Worm (Caenorhabditis elegans) whole organism, L1 larva: Measurements from ENCODE around the gene F27E5.7.

ENCODE experiments used
- C04F5.9 ChIP-seq: sonication (generic microtip); optimal IDR thresholded peaks from 2 replicates; lab custom pipeline; 2016; ENCODE audit warnings: missing genetic modification characterization, missing compliant biosample characterization
- C16A3.4 ChIP-seq: fragments of 150-350 bp; optimal IDR thresholded peaks from 2 replicates; lab custom pipeline; 2014; ENCODE audit warnings: missing biosample characterization, missing genetic modification characterization
- alr-1 ChIP-seq: fragments of 200-800 bp; sonication (Bioruptor generic); optimal IDR thresholded peaks from 2 replicates; lab custom pipeline; 2018; ENCODE audit warnings: borderline replicate concordance, mild to moderate bottlenecking, missing genetic modification characterization, missing compliant biosample characterization
- aly-2 ChIP-seq: fragments of 150-350 bp; optimal IDR thresholded peaks from 2 replicates; lab custom pipeline; 2014; ENCODE audit warnings: missing biosample characterization, missing genetic modification characterization
- blmp-1 ChIP-seq: fragments of 150-350 bp; optimal IDR thresholded peaks from 2 replicates; lab custom pipeline; 2014; ENCODE audit warnings: missing biosample characterization, missing genetic modification characterization
- ceh-82 ChIP-seq, 3 experiments: fragments of 150-350 bp in 1 of 3; sonication (generic microtip) in 2 of 3; optimal IDR thresholded peaks; 2 replicates each; lab custom pipeline; 2014 to 2017; ENCODE audit warnings: missing biosample characterization in 3 of 3, missing genetic modification characterization in 3 of 3
- ceh-90 ChIP-seq: sonication (generic microtip); optimal IDR thresholded peaks from 2 replicates; lab custom pipeline; 2016; ENCODE audit warnings: missing genetic modification characterization, missing compliant biosample characterization
- dpl-1 ChIP-seq, 3 experiments: fragments of 150-350 bp in 2 of 3; sonication (generic microtip) in 1 of 3; optimal IDR thresholded peaks; 2 replicates each; lab custom pipeline; 2014 to 2017; ENCODE audit warnings: missing biosample characterization in 3 of 3, missing genetic modification characterization in 3 of 3, missing genetic modification reagents in 3 of 3
- efl-1 ChIP-seq, 4 experiments: fragments of 150-350 bp; optimal IDR thresholded peaks in 3 of 4; peaks in 1 of 4; 1 replicate in 1 of 4; 2 replicates in 3 of 4; lab custom pipeline; 2014; ENCODE audit warnings: missing biosample characterization in 2 of 4, missing genetic modification characterization in 2 of 4, missing genetic modification reagents in 2 of 4
- egl-13 ChIP-seq: sonication (generic microtip); optimal IDR thresholded peaks from 2 replicates; lab custom pipeline; 2016; ENCODE audit warnings: missing genotype, missing genetic modification reagents, missing genetic modification characterization, missing compliant biosample characterization
- elt-3 ChIP-seq, 6 experiments: fragments of 150-350 bp in 1 of 6; sonication (generic microtip); optimal IDR thresholded peaks; 2 replicates each; lab custom pipeline; 2017 to 2018; ENCODE audit warnings: missing biosample characterization in 6 of 6, missing genetic modification characterization in 6 of 6, inconsistent platforms in 1 of 6
- grh-1 ChIP-seq: fragments of 200-800 bp; sonication (Bioruptor generic); IDR thresholded peaks from 2 replicates; pipeline ENCODE4 v1.3.6; 2022; ENCODE audit warnings: missing genetic modification reagents, missing genetic modification characterization, missing compliant biosample characterization
- hpl-2 ChIP-seq: fragments of 150-350 bp; optimal IDR thresholded peaks from 2 replicates; lab custom pipeline; 2014; ENCODE audit warnings: missing biosample characterization, missing genetic modification reagents, missing genetic modification characterization
- jun-1 ChIP-seq: fragments of 150-350 bp; optimal IDR thresholded peaks from 2 replicates; lab custom pipeline; 2014; ENCODE audit warnings: missing biosample characterization, missing genetic modification reagents, missing genetic modification characterization
- lin-14 ChIP-seq: fragments of 200-800 bp; sonication (Bioruptor generic); optimal IDR thresholded peaks from 2 replicates; lab custom pipeline; 2018; ENCODE audit warnings: mild to moderate bottlenecking, missing genetic modification characterization, moderate library complexity, missing compliant biosample characterization
- lin-15B ChIP-seq: fragments of 150-350 bp; sonication (generic microtip); optimal IDR thresholded peaks from 3 replicates; lab custom pipeline; 2014; ENCODE audit warnings: missing biosample characterization, missing genetic modification characterization
- lin-35 ChIP-seq, 2 experiments: fragments of 150-350 bp; optimal IDR thresholded peaks; 2 replicates each; lab custom pipeline; 2014; ENCODE audit warnings: missing biosample characterization in 2 of 2, missing genetic modification characterization in 2 of 2, missing genetic modification reagents in 2 of 2
- lir-3 ChIP-seq: sonication (generic microtip); optimal IDR thresholded peaks from 2 replicates; lab custom pipeline; 2016; ENCODE audit warnings: mild to moderate bottlenecking, missing genetic modification characterization, moderate library complexity, missing compliant biosample characterization; ENCODE audit not compliant: poor library complexity
- lsy-2 ChIP-seq, 2 experiments: fragments of 150-350 bp; optimal IDR thresholded peaks; 2 replicates each; lab custom pipeline; 2014; ENCODE audit warnings: missing biosample characterization in 2 of 2, missing genetic modification characterization in 2 of 2
- mdl-1 ChIP-seq, 2 experiments: fragments of 150-350 bp; optimal IDR thresholded peaks; 2 replicates each; lab custom pipeline; 2014 to 2017; ENCODE audit warnings: missing biosample characterization in 2 of 2, missing genetic modification characterization in 2 of 2, inconsistent platforms in 1 of 2
- nhr-11 ChIP-seq: fragments of 150-350 bp; optimal IDR thresholded peaks from 2 replicates; lab custom pipeline; 2014; ENCODE audit warnings: missing biosample characterization, missing genetic modification characterization
- nhr-12 ChIP-seq: sonication (generic microtip); optimal IDR thresholded peaks from 2 replicates; lab custom pipeline; 2017; ENCODE audit warnings: missing biosample characterization, missing genetic modification characterization
- nhr-237 ChIP-seq: fragments of 150-350 bp; optimal IDR thresholded peaks from 2 replicates; lab custom pipeline; 2014; ENCODE audit warnings: missing biosample characterization, missing genetic modification characterization
- nhr-28 ChIP-seq: fragments of 150-350 bp; optimal IDR thresholded peaks from 2 replicates; lab custom pipeline; 2014; ENCODE audit warnings: missing biosample characterization, missing genetic modification characterization
- nhr-47 ChIP-seq: sonication (generic microtip); optimal IDR thresholded peaks from 2 replicates; lab custom pipeline; 2016; ENCODE audit warnings: mild to moderate bottlenecking, missing genetic modification characterization, moderate library complexity, missing compliant biosample characterization
- nhr-76 ChIP-seq: sonication (generic microtip); optimal IDR thresholded peaks from 2 replicates; lab custom pipeline; 2017; ENCODE audit warnings: missing biosample characterization, missing genetic modification characterization
- nhr-77 ChIP-seq: fragments of 150-350 bp; optimal IDR thresholded peaks from 2 replicates; lab custom pipeline; 2014; ENCODE audit warnings: missing biosample characterization, missing genetic modification characterization
- pag-3 ChIP-seq: sonication (generic microtip); optimal IDR thresholded peaks from 2 replicates; lab custom pipeline; 2017; ENCODE audit warnings: missing genetic modification characterization, mild to moderate bottlenecking, missing compliant biosample characterization, antibody characterized with exemption, borderline replicate concordance; ENCODE audit not compliant: insufficient read depth
- rnt-1 ChIP-seq: sonication (generic microtip); optimal IDR thresholded peaks from 2 replicates; lab custom pipeline; 2016; ENCODE audit warnings: mild to moderate bottlenecking, missing genetic modification characterization, moderate library complexity, missing compliant biosample characterization
- skn-1 ChIP-seq: fragments of 150-350 bp; optimal IDR thresholded peaks from 2 replicates; lab custom pipeline; 2014; ENCODE audit warnings: missing biosample characterization, missing genetic modification characterization
- snpc-4 ChIP-seq: fragments of 150-350 bp; optimal IDR thresholded peaks from 2 replicates; lab custom pipeline; 2014; ENCODE audit warnings: missing biosample characterization, missing genetic modification characterization
- snu-23 ChIP-seq: sonication (generic microtip); optimal IDR thresholded peaks from 2 replicates; lab custom pipeline; 2016; ENCODE audit warnings: missing genetic modification characterization, missing compliant biosample characterization
- sup-37 ChIP-seq: fragments of 200-800 bp; sonication (Bioruptor generic); optimal IDR thresholded peaks from 2 replicates; lab custom pipeline; 2018; ENCODE audit warnings: mild to moderate bottlenecking, missing genetic modification characterization, missing compliant biosample characterization
- swsn-7 ChIP-seq: sonication (generic microtip); optimal IDR thresholded peaks from 2 replicates; lab custom pipeline; 2016; ENCODE audit warnings: missing genetic modification characterization, missing compliant biosample characterization
- unc-130 ChIP-seq: fragments of 150-350 bp; optimal IDR thresholded peaks from 2 replicates; lab custom pipeline; 2017; ENCODE audit warnings: missing biosample characterization, missing genetic modification characterization, inconsistent platforms
- unc-62 ChIP-seq: fragments of 150-350 bp; optimal IDR thresholded peaks from 2 replicates; lab custom pipeline; 2014; ENCODE audit warnings: missing biosample characterization, missing genetic modification reagents, missing genetic modification characterization
- unc-98 ChIP-seq: fragments of 200-800 bp; sonication (Bioruptor generic); IDR thresholded peaks from 2 replicates; pipeline ENCODE4 v1.3.6; 2022; ENCODE audit warnings: missing genetic modification characterization, missing compliant biosample characterization
- vab-15 ChIP-seq: sonication (generic microtip); optimal IDR thresholded peaks from 2 replicates; lab custom pipeline; 2017; ENCODE audit warnings: missing genotype, mild to moderate bottlenecking, missing genetic modification characterization, missing compliant biosample characterization
- xbp-1 ChIP-seq: sonication (generic microtip); optimal IDR thresholded peaks from 2 replicates; lab custom pipeline; 2016; ENCODE audit warnings: missing genetic modification characterization, missing compliant biosample characterization
- zag-1 ChIP-seq: fragments of 150-350 bp; optimal IDR thresholded peaks from 2 replicates; lab custom pipeline; 2014; ENCODE audit warnings: missing biosample characterization, missing genetic modification characterization
- zip-4 ChIP-seq: fragments of 200-800 bp; sonication (Bioruptor generic); optimal IDR thresholded peaks from 2 replicates; lab custom pipeline; 2018; ENCODE audit warnings: mild to moderate bottlenecking, missing genetic modification characterization, moderate library complexity, missing compliant biosample characterization
- ztf-11 ChIP-seq, 2 experiments: sonication (generic microtip); optimal IDR thresholded peaks; 2 replicates each; lab custom pipeline; 2016 to 2017; ENCODE audit warnings: missing genetic modification characterization in 2 of 2, missing biosample characterization in 1 of 2, missing compliant biosample characterization in 1 of 2

Gene F27E5.7

ce11 chrII:10168905-10169782 lies 46.6 kb downstream of the F27E5.7 start, which contains the start of gene daf-19 (continued):
- TF ChIP-seq elt-3 (tag; optimal IDR thresholded peaks at IDR 0.05; lab: Kevin White, UChicago) = peak in 2 of 6 experiments; percentile 28 to 88
- no peak for TF ChIP-seq sup-37 (GFP tag; lab: Kevin White, UChicago)
- TF ChIP-seq nhr-76 (tag; lab: Kevin White, UChicago) = no peak
- TF ChIP-seq skn-1 (tag; lab: Kevin White, UChicago) = peak; percentile 49
- TF ChIP-seq C04F5.9 (tag; lab: Kevin White, UChicago) = no peak
- TF ChIP-seq nhr-77 (tag; lab: Kevin White, UChicago) = peak; percentile 61
- TF ChIP-seq nhr-237 (tag; lab: Kevin White, UChicago) = no peak
- TF ChIP-seq grh-1 (GFP tag; lab: Robert Waterston, UW) = no peak
- TF ChIP-seq vab-15 (tag; lab: Kevin White, UChicago) = no peak
- no peak for TF ChIP-seq aly-2
- TF ChIP-seq unc-98 = no peak
- no peak for TF ChIP-seq pag-3 (tag; lab: Kevin White, UChicago)
- TF ChIP-seq unc-130 (tag; lab: Kevin White, UChicago) = no peak
- TF ChIP-seq nhr-12 = no peak
- peak; percentile 30 for TF ChIP-seq xbp-1 (tag; lab: Kevin White, UChicago)

- peak in 1 of 2 experiments; percentile 13 for TF ChIP-seq efl-1 (optimal IDR thresholded peaks at IDR 0.05; lab: Kevin White, UChicago)
- no peak for TF ChIP-seq efl-1 (GFP tag; optimal IDR thresholded peaks at IDR 0.05 in 1 of 2; lab: Kevin White, UChicago)
- TF ChIP-seq ztf-11 (tag; optimal IDR thresholded peaks at IDR 0.05; lab: Kevin White, UChicago) = no peak
- TF ChIP-seq, all 84 proteins: peak for 1
Measured at ce11 chrII:10170837-10171318, 48.3 kb downstream of the F27E5.7 start, which contains the start of gene gpd-4. Gene gpd-4 (plus strand): TSS chrII:10171268.

DNA sequence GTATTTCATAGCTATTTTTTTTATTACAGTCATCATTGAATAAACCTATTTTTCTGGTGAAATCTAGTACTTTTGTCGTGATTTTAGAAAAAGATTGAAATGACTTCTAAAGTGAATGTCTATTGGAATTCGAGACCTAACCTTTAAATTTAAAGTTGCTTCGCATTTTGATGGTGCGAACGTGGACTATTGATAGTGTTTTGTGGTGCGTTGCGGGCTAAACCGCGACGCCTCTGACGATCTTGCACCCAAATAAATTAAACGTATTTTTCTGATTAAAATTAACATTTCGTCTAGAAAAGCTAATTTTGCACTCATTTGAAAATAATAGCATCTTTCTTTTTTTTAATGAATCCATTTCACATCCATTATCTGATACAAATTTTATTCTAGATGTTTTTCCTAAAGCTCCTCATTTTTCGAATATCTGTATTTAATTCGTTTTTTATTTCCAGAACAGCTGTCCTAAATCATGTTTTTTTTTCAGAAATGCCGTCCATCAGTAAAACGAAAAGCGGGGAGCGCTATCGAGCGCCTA lies 49.9 kb downstream of the F27E5.7 start, which contains the start of gene wbp-11:
Gene wbp-11 (plus strand): TSS at position 488 of the 538 bp plus-strand sequence.
- TF ChIP-seq dpl-1 (GFP tag; optimal IDR thresholded peaks at IDR 0.05; lab: Kevin White, UChicago) (peak in 2 of 3 experiments; percentile 34 to 64), lin-14 (GFP tag; lab: Kevin White, UChicago) (peak; percentile 6), C16A3.4 (tag; lab: Kevin White, UChicago) (peak; percentile 37), egl-13 (tag; lab: Kevin White, UChicago) (no peak), nhr-28 (no peak), ceh-82 (tag; optimal IDR thresholded peaks at IDR 0.05; lab: Kevin White, UChicago) (peak in 1 of 3 experiments; percentile 8), lin-35 (GFP tag; optimal IDR thresholded peaks at IDR 0.05; lab: Kevin White, UChicago) (peak; percentile 49 to 76), rnt-1 (tag; lab: Kevin White, UChicago) (peak; percentile 14), snpc-4 (tag; lab: Kevin White, UChicago) (no peak), lin-15B (tag; lab: Kevin White, UChicago) (peak; percentile 33), alr-1 (tag; lab: Kevin White, UChicago) (no peak), blmp-1 (peak; percentile 33), efl-1 (optimal IDR thresholded peaks at IDR 0.05; lab: Kevin White, UChicago) (peak; percentile 21 to 48), efl-1 (GFP tag; optimal IDR thresholded peaks at IDR 0.05 in 1 of 2; lab: Kevin White, UChicago) (peak; percentile 57 to 89), lsy-2 (tag; optimal IDR thresholded peaks at IDR 0.05; lab: Kevin White, UChicago) (peak in 1 of 2 experiments; percentile 70), snu-23 (GFP tag; lab: Kevin White, UChicago) (peak; percentile 22), elt-3 (tag; optimal IDR thresholded peaks at IDR 0.05; lab: Kevin White, UChicago) (peak in 1 of 6 experiments; percentile 14)

DNA sequence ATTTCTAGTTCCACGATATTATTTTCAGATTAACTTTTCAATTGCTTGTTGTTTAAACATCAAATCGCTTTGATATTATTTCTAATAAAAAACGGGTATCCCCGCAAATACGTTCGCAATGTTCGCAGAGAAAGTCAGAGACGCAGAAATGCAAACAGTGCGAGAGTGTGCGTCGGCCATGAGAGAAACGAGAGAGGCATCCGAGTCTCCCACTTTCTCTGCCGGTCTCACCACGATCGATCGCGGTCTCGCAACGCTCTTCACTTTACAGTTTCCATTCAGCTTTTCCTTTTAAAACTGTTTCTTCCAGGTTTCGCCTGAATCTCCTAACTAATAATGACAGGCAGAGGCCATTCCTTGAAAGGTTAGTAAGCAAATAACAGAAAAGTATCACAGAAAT lies 51.8 kb downstream of the F27E5.7 start, which contains the start of gene F33H1.4:
Gene F33H1.4 (plus strand): TSS at position 311 of the 400 bp plus-strand sequence.
- TF ChIP-seq lsy-2 (tag; optimal IDR thresholded peaks at IDR 0.05; lab: Kevin White, UChicago) (peak; percentile 83 to 97), nhr-11 (no peak), lin-15B (tag; lab: Kevin White, UChicago) (peak; percentile 87), mdl-1 (tag; optimal IDR thresholded peaks at IDR 0.05; lab: Kevin White, UChicago) (peak in 1 of 2 experiments; percentile 19), xbp-1 (tag; lab: Kevin White, UChicago) (peak; percentile 16), zag-1 (tag; lab: Kevin White, UChicago) (no peak), nhr-77 (tag; lab: Kevin White, UChicago) (peak; percentile 23), swsn-7 (tag; lab: Kevin White, UChicago) (peak; percentile 35), jun-1 (tag; lab: Kevin White, UChicago) (peak; percentile 8), lir-3 (no peak), hpl-2 (GFP tag; lab: Kevin White, UChicago) (no peak), nhr-47 (tag; lab: Kevin White, UChicago) (peak; percentile 61), unc-62 (GFP tag; lab: Kevin White, UChicago) (no peak), ceh-82 (tag; optimal IDR thresholded peaks at IDR 0.05; lab: Kevin White, UChicago) (peak in 2 of 3 experiments; percentile 20 to 57), ceh-90 (tag; lab: Kevin White, UChicago) (no peak), lin-14 (GFP tag; lab: Kevin White, UChicago) (peak; percentile 89), zip-4 (GFP tag; lab: Kevin White, UChicago) (peak; percentile 30)
